Fruit fly (Drosophila melanogaster) whole organism, embryonic: ENCODE results near the gene Eaat2.

Experiments
- Aef1 ChIP-seq: fragments of 200-800 bp; sonication (Bioruptor generic); IDR thresholded peaks from 3 replicates; pipeline ENCODE4 v1.3.6; 2022; ENCODE audit warnings: missing biosample characterization, missing genetic modification characterization
- Atf-2 ChIP-seq: fragments of 200-800 bp; sonication (Bioruptor generic); optimal IDR thresholded peaks from 2 replicates; lab custom pipeline; 2016; ENCODE audit warnings: missing biosample characterization, missing genetic modification characterization
- Atf6 ChIP-seq: fragments of 200-800 bp; sonication (Bioruptor generic); IDR thresholded peaks from 2 replicates; pipeline ENCODE4 v1.3.6; 2022; ENCODE audit warnings: missing biosample characterization, missing genetic modification characterization
- Bteb2 ChIP-seq: fragments of 200-800 bp; sonication (Bioruptor generic); optimal IDR thresholded peaks from 2 replicates; lab custom pipeline; 2016; ENCODE audit warnings: missing biosample characterization, missing genetic modification characterization
- CG11247 ChIP-seq: fragments of 200-800 bp; sonication (Bioruptor generic); IDR thresholded peaks from 2 replicates; pipeline ENCODE4 v1.3.6; 2022; ENCODE audit warnings: missing biosample characterization, missing genetic modification characterization
- CG11504 ChIP-seq: fragments of 200-800 bp; sonication (Bioruptor generic); optimal IDR thresholded peaks from 3 replicates; lab custom pipeline; 2019; ENCODE audit warnings: missing biosample characterization, mild to moderate bottlenecking, missing genetic modification characterization, moderate library complexity
- CG14441 ChIP-seq: fragments of 200-800 bp; sonication (Bioruptor generic); IDR thresholded peaks from 2 replicates; pipeline ENCODE4 v1.3.6; 2022; ENCODE audit warnings: missing biosample characterization, missing genetic modification characterization
- CG1603 ChIP-seq: fragments of 200-800 bp; sonication (Bioruptor generic); optimal IDR thresholded peaks from 2 replicates; lab custom pipeline; 2019; ENCODE audit warnings: missing biosample characterization, mild to moderate bottlenecking, missing genetic modification characterization, moderate library complexity
- CG17912 ChIP-seq: fragments of 200-800 bp; sonication (Bioruptor generic); optimal IDR thresholded peaks from 2 replicates; lab custom pipeline; 2018; ENCODE audit warnings: missing biosample characterization, mild to moderate bottlenecking, missing genetic modification characterization
- CG31224 ChIP-seq: fragments of 200-800 bp; sonication (Bioruptor generic); IDR thresholded peaks from 2 replicates; pipeline ENCODE4 v1.3.6; 2022; ENCODE audit warnings: missing biosample characterization, missing genetic modification characterization
- CG31441 ChIP-seq: fragments of 200-800 bp; sonication (Bioruptor generic); IDR thresholded peaks from 2 replicates; pipeline ENCODE4 v1.3.6; 2022; ENCODE audit warnings: missing biosample characterization, missing genetic modification characterization
- CG3726 ChIP-seq: fragments of 200-800 bp; sonication (Bioruptor generic); IDR thresholded peaks from 3 replicates; pipeline ENCODE4, ENCODE4 v1.3.6; 2022; ENCODE audit warnings: missing biosample characterization, missing genetic modification characterization
- CG4707 ChIP-seq: fragments of 200-800 bp; sonication (Bioruptor generic); optimal IDR thresholded peaks from 2 replicates; lab custom pipeline; 2018; ENCODE audit warnings: missing biosample characterization, mild to moderate bottlenecking, missing genetic modification characterization, moderate library complexity
- CG7745 ChIP-seq: fragments of 200-800 bp; sonication (Bioruptor generic); optimal IDR thresholded peaks from 2 replicates; lab custom pipeline; 2018; ENCODE audit warnings: missing biosample characterization, mild to moderate bottlenecking, missing genetic modification characterization, moderate library complexity
- CG7786 ChIP-seq: fragments of 200-800 bp; sonication (Bioruptor generic); optimal IDR thresholded peaks from 2 replicates; lab custom pipeline; 2016; ENCODE audit warnings: missing biosample characterization, missing genetic modification characterization
- CG8281 ChIP-seq: fragments of 200-800 bp; sonication (Bioruptor generic); optimal IDR thresholded peaks from 2 replicates; lab custom pipeline; 2018; ENCODE audit warnings: missing biosample characterization, mild to moderate bottlenecking, missing genetic modification characterization, moderate library complexity
- CG8924 ChIP-seq: fragments of 200-800 bp; optimal IDR thresholded peaks from 3 replicates; lab custom pipeline; 2019; ENCODE audit warnings: missing biosample characterization, mild to moderate bottlenecking, missing genetic modification characterization, moderate library complexity
- HLH54F ChIP-seq: fragments of 200-800 bp; sonication (Bioruptor generic); optimal IDR thresholded peaks from 3 replicates; lab custom pipeline; 2016; ENCODE audit warnings: missing biosample characterization, missing genetic modification characterization
- Hr78 ChIP-seq, 2 experiments: fragments of 200-800 bp in 1 of 2; fragments of >200 bp in 1 of 2; sonication (Bioruptor generic) in 1 of 2; optimal IDR thresholded peaks; 2 replicates each; lab custom pipeline; 2017 to 2019; ENCODE audit warnings: missing biosample characterization in 2 of 2, missing genetic modification characterization in 2 of 2, mild to moderate bottlenecking in 1 of 2, moderate library complexity in 1 of 2
- Lhr ChIP-seq: fragments of 200-800 bp; sonication (Bioruptor generic); optimal IDR thresholded peaks from 3 replicates; lab custom pipeline; 2017; ENCODE audit warnings: mild to moderate bottlenecking, missing biosample characterization, missing genetic modification reagents, missing genetic modification characterization
- Med ChIP-seq: fragments of 200-800 bp; sonication (Bioruptor generic); peaks from one replicate; lab custom pipeline; 2016; ENCODE audit warnings: missing biosample characterization, missing genetic modification characterization, mild to moderate bottlenecking, inconsistent platforms, moderate library complexity
- Meics ChIP-seq: fragments of 200-800 bp; sonication (Bioruptor generic); optimal IDR thresholded peaks from 2 replicates; lab custom pipeline; 2017; ENCODE audit warnings: missing biosample characterization, mild to moderate bottlenecking, missing genetic modification characterization
- Mrtf ChIP-seq: fragments of 200-800 bp; sonication (Bioruptor generic); IDR thresholded peaks from 3 replicates; pipeline ENCODE4 v1.3.6; 2022; ENCODE audit warnings: missing biosample characterization, missing genetic modification characterization
- Nf-YB ChIP-seq: fragments of 200-800 bp; sonication (Bioruptor generic); optimal IDR thresholded peaks from 3 replicates; lab custom pipeline; 2019; ENCODE audit warnings: missing biosample characterization, mild to moderate bottlenecking, missing genetic modification characterization, moderate library complexity
- Optix ChIP-seq: fragments of 200-800 bp; sonication (Bioruptor generic); IDR thresholded peaks from 3 replicates; pipeline ENCODE4 v1.3.6; 2022; ENCODE audit warnings: missing biosample characterization, missing genetic modification characterization
- Side ChIP-seq: fragments of 200-800 bp; sonication (Bioruptor generic); optimal IDR thresholded peaks from 2 replicates; lab custom pipeline; 2016; ENCODE audit warnings: missing biosample characterization, missing genetic modification characterization
- Ssrp ChIP-seq: fragments of 200-800 bp; sonication (Bioruptor generic); optimal IDR thresholded peaks from 2 replicates; lab custom pipeline; 2018; ENCODE audit warnings: missing biosample characterization, mild to moderate bottlenecking, missing genetic modification characterization, moderate library complexity
- Vsx1 ChIP-seq: fragments of 200-800 bp; sonication (Bioruptor generic); optimal IDR thresholded peaks from 2 replicates; lab custom pipeline; 2017; ENCODE audit warnings: missing biosample characterization, mild to moderate bottlenecking, missing genetic modification characterization, missing genetic modification reagents
- al ChIP-seq: fragments of 200-800 bp; sonication (Bioruptor generic); IDR thresholded peaks from 2 replicates; pipeline ENCODE4 v1.3.6; 2022; ENCODE audit warnings: missing biosample characterization, missing genetic modification characterization
- ase ChIP-seq: fragments of 200-800 bp; sonication (Bioruptor generic); IDR thresholded peaks from 3 replicates; pipeline ENCODE4 v1.3.6; 2022; ENCODE audit warnings: missing biosample characterization, missing genetic modification characterization
- az2 ChIP-seq: fragments of 200-800 bp; sonication (Bioruptor generic); optimal IDR thresholded peaks from 3 replicates; lab custom pipeline; 2016; ENCODE audit warnings: missing biosample characterization, missing genetic modification characterization
- bab2 ChIP-seq: fragments of 200-800 bp; sonication (Bioruptor generic); optimal IDR thresholded peaks from 2 replicates; lab custom pipeline; 2016; ENCODE audit warnings: missing biosample characterization, missing genetic modification characterization
- bsh ChIP-seq, 2 experiments: fragments of 200-800 bp; sonication (Bioruptor generic); optimal IDR thresholded peaks; 2 replicates each; lab custom pipeline; 2017 to 2018; ENCODE audit warnings: mild to moderate bottlenecking in 2 of 2, missing biosample characterization in 2 of 2, missing genetic modification characterization in 2 of 2, moderate library complexity in 1 of 2
- chif ChIP-seq, 2 experiments: fragments of 200-800 bp; sonication (Bioruptor generic); optimal IDR thresholded peaks; 3 replicates each; lab custom pipeline; 2016; ENCODE audit warnings: missing biosample characterization in 2 of 2, missing genetic modification characterization in 2 of 2
- dpn ChIP-seq, 2 experiments: fragments of 200-800 bp; sonication (Bioruptor generic); optimal IDR thresholded peaks; 3 replicates each; lab custom pipeline; 2016; ENCODE audit warnings: missing biosample characterization in 2 of 2, missing genetic modification characterization in 2 of 2
- eve ChIP-seq, 2 experiments: fragments of >200 bp; optimal IDR thresholded peaks; 2 replicates each; lab custom pipeline; 2017; ENCODE audit warnings: missing biosample characterization in 2 of 2, missing genetic modification characterization in 2 of 2
- gcm2 ChIP-seq: fragments of 200-800 bp; sonication (Bioruptor generic); optimal IDR thresholded peaks from 2 replicates; lab custom pipeline; 2016; ENCODE audit warnings: missing biosample characterization, missing genetic modification characterization
- gem ChIP-seq: fragments of 200-800 bp; sonication (Bioruptor generic); optimal IDR thresholded peaks from 2 replicates; lab custom pipeline; 2019; ENCODE audit warnings: missing biosample characterization, mild to moderate bottlenecking, missing genetic modification characterization, moderate library complexity
- gt ChIP-seq: fragments of 200-800 bp; sonication (Bioruptor generic); IDR thresholded peaks from 2 replicates; pipeline ENCODE4 v1.3.6; 2022; ENCODE audit warnings: missing biosample characterization, missing genetic modification characterization
- ind ChIP-seq: fragments of 200-800 bp; sonication (Bioruptor generic); optimal IDR thresholded peaks from 3 replicates; lab custom pipeline; 2016; ENCODE audit warnings: missing biosample characterization, missing genetic modification characterization
- inv ChIP-seq: fragments of 200-800 bp; sonication (Bioruptor generic); IDR thresholded peaks from 2 replicates; pipeline ENCODE4 v1.3.6; 2022; ENCODE audit warnings: missing biosample characterization, missing genetic modification characterization; ENCODE audit not compliant: partially characterized antibody
- mam ChIP-seq: fragments of 200-800 bp; sonication (Bioruptor generic); optimal IDR thresholded peaks from 3 replicates; lab custom pipeline; 2016; ENCODE audit warnings: missing biosample characterization, missing genetic modification characterization
- odd ChIP-seq: fragments of 200-800 bp; sonication (Bioruptor generic); optimal IDR thresholded peaks from 2 replicates; lab custom pipeline; 2017; ENCODE audit warnings: missing biosample characterization, mild to moderate bottlenecking, missing genetic modification characterization
- org-1 ChIP-seq: fragments of 200-800 bp; sonication (Bioruptor generic); optimal IDR thresholded peaks from 2 replicates; lab custom pipeline; 2017; ENCODE audit warnings: missing biosample characterization, missing genetic modification characterization
- pfk ChIP-seq: fragments of 200-800 bp; sonication (Bioruptor generic); optimal IDR thresholded peaks from 2 replicates; lab custom pipeline; 2018; ENCODE audit warnings: missing biosample characterization, mild to moderate bottlenecking, missing genetic modification characterization, moderate library complexity
- prd ChIP-seq, 3 experiments: fragments of >200 bp in 2 of 3; fragments of 200-800 bp in 1 of 3; sonication (Bioruptor generic) in 1 of 3; optimal IDR thresholded peaks in 2 of 3; IDR thresholded peaks in 1 of 3; 2 replicates in 2 of 3; 3 replicates in 1 of 3; pipeline versions ENCODE4 v1.3.6 to Lab custom; 2017 to 2022; ENCODE audit warnings: missing biosample characterization in 1 of 3, missing genetic modification characterization in 1 of 3
- pum ChIP-seq: fragments of 200-800 bp; sonication (Bioruptor generic); optimal IDR thresholded peaks from 2 replicates; lab custom pipeline; 2016; ENCODE audit warnings: missing biosample characterization, missing genetic modification characterization
- ranshi ChIP-seq: fragments of 200-800 bp; sonication (Bioruptor generic); IDR thresholded peaks from 2 replicates; pipeline ENCODE4 v1.3.6; 2022; ENCODE audit warnings: missing biosample characterization, missing genetic modification characterization
- tup ChIP-seq: fragments of 200-800 bp; sonication (Bioruptor generic); optimal IDR thresholded peaks from 2 replicates; lab custom pipeline; 2016; ENCODE audit warnings: missing biosample characterization, mild to moderate bottlenecking, missing genetic modification characterization, moderate library complexity

Gene Eaat2

dm6 chr2L:721757-722156 is 22.4 kb downstream of the Eaat2 start:
- TF ChIP-seq pfk (GFP tag; lab: Kevin White, UChicago) (no peak), tup (GFP tag; lab: Kevin White, UChicago) (no peak), CG31441 (GFP tag; lab: Robert Waterston, UW) (no peak), ranshi (no peak), mam (GFP tag; lab: Kevin White, UChicago) (no peak), CG8281 (tag; lab: Kevin White, UChicago) (no peak), Aef1 (GFP tag; lab: Robert Waterston, UW) (no peak), org-1 (GFP tag; lab: Kevin White, UChicago) (no peak), Optix (GFP tag; lab: Robert Waterston, UW) (no peak), CG7745 (tag; lab: Kevin White, UChicago) (no peak), Med (no peak), CG8924 (tag; lab: Kevin White, UChicago) (no peak), Nf-YB (GFP tag; lab: Kevin White, UChicago) (no peak), odd (GFP tag; lab: Kevin White, UChicago) (no peak), al (GFP tag; lab: Robert Waterston, UW) (no peak), gcm2 (GFP tag; lab: Kevin White, UChicago) (no peak), Atf-2 (no peak), Ssrp (tag; lab: Kevin White, UChicago) (no peak), Bteb2 (GFP tag; lab: Kevin White, UChicago) (no peak)

DNA sequence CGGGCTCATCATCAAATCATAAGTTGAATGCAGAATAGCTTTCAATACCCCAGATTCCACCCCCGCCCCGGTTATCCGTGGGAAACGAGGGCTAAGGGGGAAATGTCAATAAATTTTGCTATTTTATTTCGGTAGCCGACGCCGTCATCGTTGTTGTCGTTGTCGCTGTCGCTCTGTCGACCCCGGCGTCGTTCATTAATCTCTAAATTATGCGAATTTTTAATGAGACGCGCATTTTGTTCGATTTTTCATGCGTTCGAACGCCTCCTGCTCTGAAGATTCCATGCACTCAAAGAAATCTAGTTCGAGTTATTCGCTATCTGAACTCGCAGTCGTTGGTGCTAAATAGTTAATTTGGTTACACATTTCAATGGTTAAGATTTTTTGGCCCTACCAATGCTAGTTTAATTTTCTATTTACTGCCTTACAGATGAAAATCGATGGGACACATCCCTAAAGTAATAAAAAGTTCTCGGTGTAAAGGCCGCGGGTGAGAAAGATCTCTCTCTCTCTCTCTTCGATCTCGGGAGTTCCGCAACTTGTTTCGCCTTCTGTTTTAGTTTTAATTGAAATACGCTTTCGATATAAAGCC is 25.8 kb downstream of the Eaat2 start:
- TF ChIP-seq CG11504 (tag; lab: Kevin White, UChicago) (peak; percentile 16), prd (optimal IDR thresholded peaks at IDR 0.05; lab: Kevin White, UChicago) (no peak), prd (GFP tag; IDR thresholded peaks at IDR 0.05; lab: Robert Waterston, UW) (peak; percentile 12; the same call in 1 of the 3 replicates), bab2 (GFP tag; lab: Kevin White, UChicago) (no peak), Hr78 (GFP tag; optimal IDR thresholded peaks at IDR 0.05; lab: Kevin White, UChicago) (no peak), gem (peak; percentile 72), dpn (GFP tag; optimal IDR thresholded peaks at IDR 0.05; lab: Kevin White, UChicago) (peak; percentile 4 to 33), CG7786 (GFP tag; lab: Kevin White, UChicago) (peak; percentile 44), CG14441 (GFP tag; lab: Robert Waterston, UW) (0 out of 2 replicates have a peak, but pooled peaks have one; percentile 30), Atf6 (GFP tag; lab: Robert Waterston, UW) (0 out of 2 replicates have a peak, but pooled peaks have one; percentile 20), inv (GFP tag; lab: Robert Waterston, UW) (no peak), CG31224 (GFP tag; lab: Robert Waterston, UW) (peak; percentile 32; the same call in 1 of the 2 replicates), CG3726 (GFP tag; lab: Robert Waterston, UW) (no peak), az2 (GFP tag; lab: Kevin White, UChicago) (peak; percentile 23), CG1603 (tag; lab: Kevin White, UChicago) (peak; percentile 51), Mrtf (0 out of 3 replicates have a peak, but pooled peaks have one; percentile 6), eve (GFP tag; optimal IDR thresholded peaks at IDR 0.05; lab: Kevin White, UChicago) (no peak), HLH54F (GFP tag; lab: Kevin White, UChicago) (peak; percentile 12), Side (GFP tag; lab: Kevin White, UChicago) (peak; percentile 13), CG4707 (no peak), CG11247 (0 out of 2 replicates have a peak, but pooled peaks have one; percentile 39), CG17912 (GFP tag; lab: Kevin White, UChicago) (no peak), Lhr (GFP tag; lab: Kevin White, UChicago) (no peak), pum (GFP tag; lab: Kevin White, UChicago) (peak; percentile 3), ind (peak; percentile 18), Meics (GFP tag; lab: Kevin White, UChicago) (peak; percentile 35), chif (GFP tag; optimal IDR thresholded peaks at IDR 0.05; lab: Kevin White, UChicago) (peak; percentile 27 to 35), bsh (GFP tag; optimal IDR thresholded peaks at IDR 0.05; lab: Kevin White, UChicago) (peak in 1 of 2 experiments; percentile 34), ase (GFP tag; lab: Robert Waterston, UW) (no peak), gt (no peak), Vsx1 (GFP tag; lab: Kevin White, UChicago) (no peak)
